Fruit fly (Drosophila melanogaster): ENCODE data around the gene CG1812.
A peak's percentile ranks its signal among the peaks of the same experiment; 100 is the strongest.

The CG1812 gene

dm6 chrX:20502776-20503503 is 8.4 kb upstream of the CG1812 start (continued):
- TF ChIP-seq gt (GFP tag; IDR thresholded peaks at IDR 0.05) (no peak), lov (optimal IDR thresholded peaks at IDR 0.05) (no peak), lov (GFP tag; IDR thresholded peaks at IDR 0.05) (no peak), CG10654 (GFP tag; optimal IDR thresholded peaks at IDR 0.05) (no peak), gro (GFP tag; optimal IDR thresholded peaks at IDR 0.05) (no peak), br (optimal IDR thresholded peaks at IDR 0.05) (no peak), Gug (GFP tag; IDR thresholded peaks at IDR 0.05) (peak; percentile 8; the same call in 1 of the 4 replicates), slou (GFP tag; optimal IDR thresholded peaks at IDR 0.05) (no peak), Oaz (GFP tag; IDR thresholded peaks at IDR 0.05) (no peak), CG14710 (tag; optimal IDR thresholded peaks at IDR 0.05) (no peak), Deaf1 (tag; optimal IDR thresholded peaks at IDR 0.05) (peak; percentile 21), CG9727 (GFP tag; optimal IDR thresholded peaks at IDR 0.05) (peak; percentile 5), zf30C (GFP tag; optimal IDR thresholded peaks at IDR 0.05) (no peak), luna (GFP tag; optimal IDR thresholded peaks at IDR 0.05) (no peak), CG2129 (GFP tag; IDR thresholded peaks at IDR 0.05; ENCODE audit: partially characterized antibody) (no peak), Tbp (GFP tag; optimal IDR thresholded peaks at IDR 0.05) (no peak), shn (GFP tag; optimal IDR thresholded peaks at IDR 0.05) (no peak), emc (GFP tag; optimal IDR thresholded peaks at IDR 0.05) (no peak), Hmx (GFP tag; optimal IDR thresholded peaks at IDR 0.05) (no peak), HLH3B (GFP tag; IDR thresholded peaks at IDR 0.05) (no peak), yki (optimal IDR thresholded peaks at IDR 0.05) (no peak), CG31365 (tag; optimal IDR thresholded peaks at IDR 0.05) (no peak), CG1647 (GFP tag; optimal IDR thresholded peaks at IDR 0.05) (no peak), row (GFP tag; IDR thresholded peaks at IDR 0.05) (peak; percentile 85), al (GFP tag; IDR thresholded peaks at IDR 0.05) (peak; percentile 24; the same call in 1 of the 2 replicates), bcd (GFP tag; optimal IDR thresholded peaks at IDR 0.05) (peak; percentile 40), ssp (GFP tag; IDR thresholded peaks at IDR 0.05) (no peak), Neu2 (GFP tag; optimal IDR thresholded peaks at IDR 0.05; ENCODE audit: borderline replicate concordance) (no peak), CG7839 (tag; optimal IDR thresholded peaks at IDR 0.05) (peak; percentile 46), Hr3 (GFP tag; optimal IDR thresholded peaks at IDR 0.05) (peak; percentile 9), jumu (GFP tag; optimal IDR thresholded peaks at IDR 0.05) (no peak), org-1 (GFP tag; optimal IDR thresholded peaks at IDR 0.05) (peak; percentile 21), CG8290 (GFP tag; optimal IDR thresholded peaks at IDR 0.05) (peak; percentile 97), CG8290 (tag; optimal IDR thresholded peaks at IDR 0.05) (peak; percentile 92 to 97), CG2202 (tag; optimal IDR thresholded peaks at IDR 0.05) (no peak), slbo (GFP tag; IDR thresholded peaks at IDR 0.05) (peak; percentile 60), CG11695 (GFP tag; IDR thresholded peaks at IDR 0.05) (no peak), cas (GFP tag; IDR thresholded peaks at IDR 0.05) (no peak), CG17359 (tag; optimal IDR thresholded peaks at IDR 0.05) (peak; percentile 42), lbe (GFP tag; optimal IDR thresholded peaks at IDR 0.05) (peak; percentile 36), Scr (GFP tag; IDR thresholded peaks at IDR 0.05; ENCODE audit: partially characterized antibody) (no peak), Max (GFP tag; optimal IDR thresholded peaks at IDR 0.05) (no peak), cwo (GFP tag; optimal IDR thresholded peaks at IDR 0.05) (no peak), amos (GFP tag; IDR thresholded peaks at IDR 0.05; ENCODE audit: partially characterized antibody) (no peak; the same call in 1 of the 2 replicates), H15 (GFP tag; IDR thresholded peaks at IDR 0.05) (no peak), Hey (tag; optimal IDR thresholded peaks at IDR 0.05) (no peak), BEAF-32 (GFP tag; optimal IDR thresholded peaks at IDR 0.05) (no peak), CG8388 (GFP tag; optimal IDR thresholded peaks at IDR 0.05) (no peak), dati (GFP tag; IDR thresholded peaks at IDR 0.05) (no peak), Myb (GFP tag; optimal IDR thresholded peaks at IDR 0.05) (no peak), aop (GFP tag; IDR thresholded peaks at IDR 0.05) (no peak), CG12391 (tag; optimal IDR thresholded peaks at IDR 0.05) (peak; percentile 29)
